Fruit fly (Drosophila melanogaster): ENCODE measurements around the gene RpS19b.

The RpS19b gene

DNA sequence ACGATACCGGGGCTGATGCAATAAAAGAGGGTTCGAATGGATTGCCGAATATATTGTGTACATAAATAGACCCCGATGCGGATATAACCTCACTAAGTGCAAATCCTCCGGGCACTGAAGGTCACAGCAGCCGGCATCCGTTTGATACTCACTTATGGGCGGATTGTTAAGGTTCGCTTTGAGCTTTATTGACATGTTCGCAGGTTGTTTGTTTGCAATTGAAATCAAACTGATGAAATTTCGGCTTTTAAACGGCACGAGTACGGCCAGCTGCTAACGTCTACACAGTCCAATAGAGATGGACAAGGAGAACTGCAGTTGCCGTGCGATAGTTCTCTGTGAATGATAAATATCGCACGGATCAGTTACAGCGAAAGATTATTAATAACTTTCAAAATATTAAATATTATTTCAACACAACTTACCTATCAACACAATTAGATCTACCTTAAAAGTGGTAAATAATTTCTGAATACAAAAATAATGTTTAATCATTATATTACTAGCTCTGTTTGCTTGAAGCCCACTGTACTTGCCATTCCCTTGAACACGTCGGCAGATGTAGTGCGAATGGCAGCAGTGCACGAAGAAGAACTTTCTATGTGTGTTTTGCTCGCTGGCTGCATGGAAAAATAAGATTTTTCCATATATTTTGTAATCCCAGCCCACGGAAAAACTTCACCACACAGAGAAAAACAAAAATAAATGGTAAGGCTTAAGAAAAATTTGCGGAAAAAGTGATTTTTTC is 24.9 kb upstream of the RpS19b start, which contains the start of the genes GluProRS and AP-1sigma (continued):
- peak in 1 of 3 experiments; percentile 85 for TF ChIP-seq lola (GFP tag; optimal IDR thresholded peaks at IDR 0.05)
- peak; percentile 85 for TF ChIP-seq Dip3 (GFP tag; optimal IDR thresholded peaks at IDR 0.05)
- TF ChIP-seq pita (GFP tag; optimal IDR thresholded peaks at IDR 0.05) = no peak
- TF ChIP-seq B-H1 (GFP tag; IDR thresholded peaks at IDR 0.05) = peak; percentile 90
- peak; percentile 93 for TF ChIP-seq Bgb (GFP tag; IDR thresholded peaks at IDR 0.05; ENCODE audit: partially characterized antibody)
- peak; percentile 74 for TF ChIP-seq Antp (GFP tag; optimal IDR thresholded peaks at IDR 0.05)
- TF ChIP-seq CG10959 (GFP tag; IDR thresholded peaks at IDR 0.05) = peak; percentile 93
- TF ChIP-seq peb (GFP tag; IDR thresholded peaks at IDR 0.05) = peak; percentile 91
- TF ChIP-seq CG3995 (GFP tag; optimal IDR thresholded peaks at IDR 0.05) = peak; percentile 83
- TF ChIP-seq stc (GFP tag; IDR thresholded peaks at IDR 0.05) = peak; percentile 90
- peak; percentile 59 for TF ChIP-seq MTF-1 (GFP tag; optimal IDR thresholded peaks at IDR 0.05; ENCODE audit: borderline replicate concordance)
- TF ChIP-seq Fer1 (GFP tag; optimal IDR thresholded peaks at IDR 0.05) = peak; percentile 83
- peak; percentile 87 for TF ChIP-seq tio (GFP tag; optimal IDR thresholded peaks at IDR 0.05)
- peak; percentile 94 for TF ChIP-seq CG6175 (GFP tag; IDR thresholded peaks at IDR 0.05)
- TF ChIP-seq NfI (GFP tag; optimal IDR thresholded peaks at IDR 0.05) = peak; percentile 88
- TF ChIP-seq Dek (tag; optimal IDR thresholded peaks at IDR 0.05) = peak; percentile 88
- TF ChIP-seq cas (GFP tag; IDR thresholded peaks at IDR 0.05) = peak; percentile 90
- TF ChIP-seq chinmo (GFP tag; IDR thresholded peaks at IDR 0.05; ENCODE audit: partially characterized antibody) = peak; percentile 96
- TF ChIP-seq CG17359 (tag; optimal IDR thresholded peaks at IDR 0.05) = peak; percentile 84
- peak; percentile 94 for TF ChIP-seq Atf6 (GFP tag; IDR thresholded peaks at IDR 0.05)
- peak; percentile 60 for TF ChIP-seq Side (GFP tag; optimal IDR thresholded peaks at IDR 0.05)
- TF ChIP-seq Chrac-16 (GFP tag; optimal IDR thresholded peaks at IDR 0.05) = peak; percentile 92
- no peak for TF ChIP-seq CG15479 (GFP tag; optimal IDR thresholded peaks at IDR 0.05)
- peak; percentile 58 for TF ChIP-seq CG17186 (GFP tag; optimal IDR thresholded peaks at IDR 0.05)
- TF ChIP-seq kah (GFP tag; optimal IDR thresholded peaks at IDR 0.05) = peak; percentile 48
- TF ChIP-seq ase (GFP tag; IDR thresholded peaks at IDR 0.05) = peak; percentile 94
- peak; percentile 98 for TF ChIP-seq slbo (GFP tag; IDR thresholded peaks at IDR 0.05)
- TF ChIP-seq PHDP (tag; optimal IDR thresholded peaks at IDR 0.05) = peak; percentile 87
- peak; percentile 68 for TF ChIP-seq CG12219 (GFP tag; optimal IDR thresholded peaks at IDR 0.05)
- peak; percentile 97 for TF ChIP-seq CG32772 (GFP tag; IDR thresholded peaks at IDR 0.05)
- TF ChIP-seq CG9437 (GFP tag; optimal IDR thresholded peaks at IDR 0.05) = peak; percentile 72
- peak; percentile 87 for TF ChIP-seq CG18262 (tag; optimal IDR thresholded peaks at IDR 0.05)
- TF ChIP-seq Deaf1 (tag; optimal IDR thresholded peaks at IDR 0.05) = peak; percentile 65
- TF ChIP-seq amos (GFP tag; IDR thresholded peaks at IDR 0.05; ENCODE audit: partially characterized antibody) = peak; percentile 92
- TF ChIP-seq ken (GFP tag; IDR thresholded peaks at IDR 0.05) = peak; percentile 96
- peak; percentile 98 for TF ChIP-seq bigmax (GFP tag; optimal IDR thresholded peaks at IDR 0.05)
- TF ChIP-seq CG34376 (GFP tag; optimal IDR thresholded peaks at IDR 0.05) = peak; percentile 67
- peak; percentile 81 for TF ChIP-seq CG7963 (GFP tag; IDR thresholded peaks at IDR 0.05; ENCODE audit: partially characterized antibody)
- TF ChIP-seq Eip74EF (GFP tag; optimal IDR thresholded peaks at IDR 0.05) = peak in 1 of 2 experiments; percentile 32
- peak; percentile 75 for TF ChIP-seq CG1529 (GFP tag; optimal IDR thresholded peaks at IDR 0.05)
- TF ChIP-seq Fer2 (tag; optimal IDR thresholded peaks at IDR 0.05) = peak; percentile 82
- peak; percentile 95 for TF ChIP-seq MBD-R2 (GFP tag; IDR thresholded peaks at IDR 0.05)
- TF ChIP-seq CG34422 (GFP tag; IDR thresholded peaks at IDR 0.05) = peak; percentile 98
- TF ChIP-seq CG8281 (tag; optimal IDR thresholded peaks at IDR 0.05) = peak; percentile 52
- peak; percentile 31 for TF ChIP-seq CG1792 (GFP tag; optimal IDR thresholded peaks at IDR 0.05)
- peak; percentile 74 for TF ChIP-seq Lhr (GFP tag; optimal IDR thresholded peaks at IDR 0.05)
- peak; percentile 93 for TF ChIP-seq dan (GFP tag; IDR thresholded peaks at IDR 0.05)
- peak; percentile 87 for TF ChIP-seq zen (tag; optimal IDR thresholded peaks at IDR 0.05)
